Worm (Caenorhabditis elegans) whole organism, L3 larva: Measurements from ENCODE around the gene C17A2.3.
A peak's percentile ranks its signal among the peaks of the same experiment; 100 is the strongest.
"Not testable (repeated sequence)": the region's sequence is repeated elsewhere in the genome, so short reads cannot be mapped to it uniquely, and the experiment has no call there.

Experiments used
- aly-2 ChIP-seq: fragments of 150-350 bp; optimal IDR thresholded peaks from 2 replicates; lab custom pipeline; 2014; ENCODE audit warnings: missing biosample characterization, missing genetic modification characterization
- ama-1 ChIP-seq: fragments of 150-350 bp; optimal IDR thresholded peaks from 2 replicates; lab custom pipeline; 2018
- ceh-28 ChIP-seq: fragments of 150-350 bp; optimal IDR thresholded peaks from 2 replicates; lab custom pipeline; 2014; ENCODE audit warnings: missing biosample characterization, missing genetic modification reagents, missing genetic modification characterization
- ceh-9 ChIP-seq: sonication (generic microtip); optimal IDR thresholded peaks from 2 replicates; lab custom pipeline; 2018; ENCODE audit warnings: missing biosample characterization, missing genetic modification characterization
- egl-27 ChIP-seq: sonication (generic microtip); optimal IDR thresholded peaks from 4 replicates; lab custom pipeline; 2017; ENCODE audit warnings: missing biosample characterization, missing genetic modification reagents, missing genetic modification characterization
- egl-5 ChIP-seq: fragments of 150-350 bp; optimal IDR thresholded peaks from 2 replicates; lab custom pipeline; 2017; ENCODE audit warnings: missing biosample characterization, missing genetic modification reagents, missing genetic modification characterization, inconsistent platforms
- elt-1 ChIP-seq: fragments of 150-350 bp; optimal IDR thresholded peaks from 2 replicates; lab custom pipeline; 2014; ENCODE audit warnings: missing biosample characterization, missing genetic modification characterization
- elt-2 ChIP-seq: sonication (generic microtip); optimal IDR thresholded peaks from 2 replicates; lab custom pipeline; 2016; ENCODE audit warnings: missing genetic modification reagents, mild to moderate bottlenecking, missing genetic modification characterization, missing compliant biosample characterization
- fkh-10 ChIP-seq: sonication (generic microtip); optimal IDR thresholded peaks from 2 replicates; lab custom pipeline; 2017; ENCODE audit warnings: missing biosample characterization, missing genetic modification reagents, missing genetic modification characterization
- fos-1 ChIP-seq: fragments of 150-350 bp; optimal IDR thresholded peaks from 2 replicates; lab custom pipeline; 2014; ENCODE audit warnings: missing biosample characterization, missing genetic modification characterization
- hmg-11 ChIP-seq: sonication (generic microtip); optimal IDR thresholded peaks from 2 replicates; lab custom pipeline; 2016; ENCODE audit warnings: missing genetic modification characterization, missing compliant biosample characterization
- jun-1 ChIP-seq: fragments of 150-350 bp; optimal IDR thresholded peaks from 2 replicates; lab custom pipeline; 2014; ENCODE audit warnings: missing biosample characterization, missing genetic modification reagents, missing genetic modification characterization
- lin-15B ChIP-seq: fragments of 150-350 bp; optimal IDR thresholded peaks from 2 replicates; lab custom pipeline; 2014; ENCODE audit warnings: missing biosample characterization, missing genetic modification characterization
- lsy-12 ChIP-seq: sonication (generic microtip); optimal IDR thresholded peaks from 2 replicates; lab custom pipeline; 2016; ENCODE audit warnings: mild to moderate bottlenecking, missing genetic modification characterization, missing compliant biosample characterization
- mdl-1 ChIP-seq: fragments of 150-350 bp; optimal IDR thresholded peaks from 2 replicates; lab custom pipeline; 2014; ENCODE audit warnings: missing biosample characterization, missing genetic modification characterization
- mml-1 ChIP-seq: fragments of 150-350 bp; sonication (generic microtip); optimal IDR thresholded peaks from 3 replicates; lab custom pipeline; 2014; ENCODE audit warnings: missing biosample characterization, missing genetic modification characterization
- nfya-1 ChIP-seq: sonication (generic microtip); optimal IDR thresholded peaks from 2 replicates; lab custom pipeline; 2017; ENCODE audit warnings: missing genetic modification characterization, mild to moderate bottlenecking, missing compliant biosample characterization, antibody characterized with exemption, moderate library complexity; ENCODE audit not compliant: insufficient read depth
- nhr-12 ChIP-seq: fragments of 150-350 bp; optimal IDR thresholded peaks from 2 replicates; lab custom pipeline; 2014; ENCODE audit warnings: missing biosample characterization, missing genetic modification characterization
- nhr-23 ChIP-seq: fragments of 150-350 bp; optimal IDR thresholded peaks from 2 replicates; lab custom pipeline; 2014; ENCODE audit warnings: missing biosample characterization, missing genetic modification reagents, missing genetic modification characterization
- nhr-25 ChIP-seq: sonication (generic microtip); optimal IDR thresholded peaks from 2 replicates; lab custom pipeline; 2017; ENCODE audit warnings: missing biosample characterization, missing genetic modification characterization
- nhr-28 ChIP-seq: fragments of 150-350 bp; optimal IDR thresholded peaks from 2 replicates; lab custom pipeline; 2014; ENCODE audit warnings: missing biosample characterization, missing genetic modification characterization
- nhr-43 ChIP-seq: sonication (generic microtip); optimal IDR thresholded peaks from 2 replicates; lab custom pipeline; 2016; ENCODE audit warnings: mild to moderate bottlenecking, missing genetic modification characterization, missing compliant biosample characterization; ENCODE audit not compliant: poor library complexity, severe bottlenecking
- nhr-76 ChIP-seq: fragments of 150-350 bp; sonication (generic microtip); optimal IDR thresholded peaks from 5 replicates; lab custom pipeline; 2014; ENCODE audit warnings: missing biosample characterization, missing genetic modification characterization
- pha-4 ChIP-seq: fragments of 150-350 bp; optimal IDR thresholded peaks from 2 replicates; lab custom pipeline; 2014; ENCODE audit warnings: missing biosample characterization, missing genetic modification reagents, missing genetic modification characterization
- pqm-1 ChIP-seq: fragments of 150-350 bp; optimal IDR thresholded peaks from 2 replicates; lab custom pipeline; 2017; ENCODE audit warnings: missing biosample characterization, missing genetic modification characterization, inconsistent platforms
- skn-1 ChIP-seq: fragments of 150-350 bp; optimal IDR thresholded peaks from 2 replicates; lab custom pipeline; 2014; ENCODE audit warnings: missing biosample characterization, missing genetic modification characterization
- tbx-2 ChIP-seq: sonication (generic microtip); optimal IDR thresholded peaks from 2 replicates; lab custom pipeline; 2016; ENCODE audit warnings: mild to moderate bottlenecking, missing genetic modification characterization, missing compliant biosample characterization
- unc-39 ChIP-seq: sonication (generic microtip); optimal IDR thresholded peaks from 4 replicates; lab custom pipeline; 2017; ENCODE audit warnings: missing biosample characterization, missing genetic modification characterization
- unc-62 ChIP-seq: fragments of 150-350 bp; sonication (generic microtip); optimal IDR thresholded peaks from 4 replicates; lab custom pipeline; 2014; ENCODE audit warnings: missing biosample characterization, missing genetic modification reagents, missing genetic modification characterization
- zag-1 ChIP-seq: fragments of 150-350 bp; optimal IDR thresholded peaks from 2 replicates; lab custom pipeline; 2014; ENCODE audit warnings: missing biosample characterization, missing genetic modification characterization
- ztf-11 ChIP-seq: fragments of 150-350 bp; optimal IDR thresholded peaks from 2 replicates; lab custom pipeline; 2014; ENCODE audit warnings: missing biosample characterization, missing genetic modification characterization
- ztf-4 ChIP-seq: fragments of 150-350 bp; optimal IDR thresholded peaks from 2 replicates; lab custom pipeline; 2014; ENCODE audit warnings: missing biosample characterization, missing genetic modification characterization

C17A2.3 gene

ce11 chrII:3815445-3816208 lies 27.8 kb upstream of the C17A2.3 start:
- TF ChIP-seq egl-5 (tag; lab: Kevin White, UChicago) = no peak
- TF ChIP-seq nhr-76 (tag; lab: Kevin White, UChicago) = no peak
- TF ChIP-seq nhr-12 (tag; lab: Kevin White, UChicago) = no peak
- no peak for TF ChIP-seq ama-1 (lab: Kevin White, UChicago)
- TF ChIP-seq fkh-10 (GFP tag; lab: Kevin White, UChicago) = no peak
- TF ChIP-seq jun-1 = peak; percentile 83
- TF ChIP-seq pqm-1 = peak; percentile 80
- TF ChIP-seq hmg-11 (tag; lab: Kevin White, UChicago) = peak; percentile 5
- no peak for TF ChIP-seq ceh-28
- peak; percentile 6 for TF ChIP-seq pha-4 (tag; lab: Kevin White, UChicago)
- no peak for TF ChIP-seq unc-39 (tag; lab: Kevin White, UChicago)
- no peak for TF ChIP-seq egl-27 (tag; lab: Kevin White, UChicago)
- TF ChIP-seq skn-1 (tag; lab: Kevin White, UChicago) = no peak
- no peak for TF ChIP-seq nhr-28 (tag; lab: Kevin White, UChicago)
- TF ChIP-seq nhr-23 (tag; lab: Kevin White, UChicago) = no peak
- TF ChIP-seq elt-2 = peak; percentile 93
- no peak for TF ChIP-seq ceh-9 (tag; lab: Kevin White, UChicago)
- no peak for TF ChIP-seq lin-15B (tag; lab: Kevin White, UChicago)
- TF ChIP-seq ztf-11 (tag; lab: Kevin White, UChicago) = no peak
- TF ChIP-seq nhr-43 (tag; lab: Kevin White, UChicago) = no peak

- not testable (repeated sequence) for TF ChIP-seq zag-1, pha-4, mdl-1 (tag; lab: Kevin White, UChicago)
Measured at ce11 chrII:3816251-3816849, 27.1 kb upstream of the C17A2.3 start, which contains the start of gene fbxa-24. Gene fbxa-24 (plus strand): TSS chrII:3816526.

- TF ChIP-seq elt-1 (tag; lab: Kevin White, UChicago) = no peak
- TF ChIP-seq egl-5 (tag; lab: Kevin White, UChicago) = no peak
- TF ChIP-seq egl-27 (tag; lab: Kevin White, UChicago) = no peak
- no peak for TF ChIP-seq lin-15B (tag; lab: Kevin White, UChicago)
- no peak for TF ChIP-seq ama-1 (lab: Kevin White, UChicago)
- no peak for TF ChIP-seq fos-1 (tag; lab: Kevin White, UChicago)
- no peak for TF ChIP-seq fkh-10 (GFP tag; lab: Kevin White, UChicago)
- no peak for TF ChIP-seq tbx-2 (tag; lab: Kevin White, UChicago)
- TF ChIP-seq aly-2 (tag; lab: Kevin White, UChicago) = no peak
- TF ChIP-seq skn-1 (tag; lab: Kevin White, UChicago) = no peak
- no peak for TF ChIP-seq lsy-12 (tag; lab: Kevin White, UChicago)
- no peak for TF ChIP-seq nhr-25
- no peak for TF ChIP-seq pqm-1
- TF ChIP-seq nfya-1 (tag; lab: Kevin White, UChicago) = no peak
- TF ChIP-seq ztf-4 (tag; lab: Kevin White, UChicago) = no peak
Measured at ce11 chrII:3821248-3821647, 22.2 kb upstream of the C17A2.3 start, which contains the start of gene F54D10.7. Gene F54D10.7 (minus strand): TSS chrII:3821296.

ce11 chrII:3823855-3824254 lies 19.6 kb upstream of the C17A2.3 start, which contains the start of gene skr-15:
Gene skr-15 (plus strand): TSS chrII:3824155.
- TF ChIP-seq tbx-2 (tag; lab: Kevin White, UChicago) (no peak), unc-62 (no peak), mml-1 (no peak), nfya-1 (tag; lab: Kevin White, UChicago) (no peak), lsy-12 (tag; lab: Kevin White, UChicago) (no peak), fkh-10 (GFP tag; lab: Kevin White, UChicago) (no peak)
